Worm (Caenorhabditis elegans) whole organism, L1 larva: ENCODE results near the gene F49E12.7.

Experiments used
- C34B4.2 ChIP-seq: sonication (generic microtip); optimal IDR thresholded peaks from 2 replicates; lab custom pipeline; 2017; ENCODE audit warnings: mild to moderate bottlenecking, missing genetic modification characterization, missing compliant biosample characterization
- Y116A8C.19 ChIP-seq: sonication (generic microtip); optimal IDR thresholded peaks from 2 replicates; lab custom pipeline; 2016; ENCODE audit warnings: missing compliant biosample characterization, missing genetic modification characterization, borderline replicate concordance
- alr-1 ChIP-seq: fragments of 200-800 bp; sonication (Bioruptor generic); optimal IDR thresholded peaks from 2 replicates; lab custom pipeline; 2018; ENCODE audit warnings: borderline replicate concordance, mild to moderate bottlenecking, missing genetic modification characterization, missing compliant biosample characterization
- aly-2 ChIP-seq: fragments of 150-350 bp; optimal IDR thresholded peaks from 2 replicates; lab custom pipeline; 2014; ENCODE audit warnings: missing biosample characterization, missing genetic modification characterization
- ceh-88 ChIP-seq: fragments of 200-800 bp; sonication (Bioruptor generic); IDR thresholded peaks from 2 replicates; pipeline ENCODE4 v1.3.6; 2022; ENCODE audit warnings: missing genetic modification characterization, missing compliant biosample characterization
- ceh-90 ChIP-seq: sonication (generic microtip); optimal IDR thresholded peaks from 2 replicates; lab custom pipeline; 2016; ENCODE audit warnings: missing genetic modification characterization, missing compliant biosample characterization
- efl-1 ChIP-seq, 4 experiments: fragments of 150-350 bp; optimal IDR thresholded peaks in 3 of 4; peaks in 1 of 4; 1 replicate in 1 of 4; 2 replicates in 3 of 4; lab custom pipeline; 2014; ENCODE audit warnings: missing biosample characterization in 2 of 4, missing genetic modification characterization in 2 of 4, missing genetic modification reagents in 2 of 4
- egl-13 ChIP-seq: sonication (generic microtip); optimal IDR thresholded peaks from 2 replicates; lab custom pipeline; 2016; ENCODE audit warnings: missing genotype, missing genetic modification reagents, missing genetic modification characterization, missing compliant biosample characterization
- elt-2 ChIP-seq: sonication (generic microtip); optimal IDR thresholded peaks from 2 replicates; lab custom pipeline; 2016; ENCODE audit warnings: missing genetic modification characterization, mild to moderate bottlenecking, inconsistent platforms, missing compliant biosample characterization, missing genetic modification reagents
- fkh-10 ChIP-seq: sonication (generic microtip); optimal IDR thresholded peaks from 2 replicates; lab custom pipeline; 2017; ENCODE audit warnings: missing biosample characterization, missing genetic modification reagents, missing genetic modification characterization
- fos-1 ChIP-seq: fragments of 150-350 bp; optimal IDR thresholded peaks from 2 replicates; lab custom pipeline; 2014; ENCODE audit warnings: missing biosample characterization, missing genetic modification characterization
- grh-1 ChIP-seq: fragments of 200-800 bp; sonication (Bioruptor generic); IDR thresholded peaks from 2 replicates; pipeline ENCODE4 v1.3.6; 2022; ENCODE audit warnings: missing genetic modification reagents, missing genetic modification characterization, missing compliant biosample characterization
- isw-1 ChIP-seq: fragments of 200-800 bp; sonication (Bioruptor generic); IDR thresholded peaks from 2 replicates; pipeline ENCODE4 v1.3.6; 2022; ENCODE audit warnings: missing genetic modification characterization, missing compliant biosample characterization
- jun-1 ChIP-seq: fragments of 150-350 bp; optimal IDR thresholded peaks from 2 replicates; lab custom pipeline; 2014; ENCODE audit warnings: missing biosample characterization, missing genetic modification reagents, missing genetic modification characterization
- lin-14 ChIP-seq: fragments of 200-800 bp; sonication (Bioruptor generic); optimal IDR thresholded peaks from 2 replicates; lab custom pipeline; 2018; ENCODE audit warnings: mild to moderate bottlenecking, missing genetic modification characterization, moderate library complexity, missing compliant biosample characterization
- lin-15B ChIP-seq: fragments of 150-350 bp; sonication (generic microtip); optimal IDR thresholded peaks from 3 replicates; lab custom pipeline; 2014; ENCODE audit warnings: missing biosample characterization, missing genetic modification characterization
- lin-35 ChIP-seq, 2 experiments: fragments of 150-350 bp; optimal IDR thresholded peaks; 2 replicates each; lab custom pipeline; 2014; ENCODE audit warnings: missing biosample characterization in 2 of 2, missing genetic modification characterization in 2 of 2, missing genetic modification reagents in 2 of 2
- lsy-2 ChIP-seq, 2 experiments: fragments of 150-350 bp; optimal IDR thresholded peaks; 2 replicates each; lab custom pipeline; 2014; ENCODE audit warnings: missing biosample characterization in 2 of 2, missing genetic modification characterization in 2 of 2
- mab-9 ChIP-seq: fragments of 200-800 bp; sonication (Bioruptor generic); IDR thresholded peaks from 2 replicates; pipeline ENCODE4 v1.3.6; 2022; ENCODE audit warnings: missing genetic modification reagents, missing genetic modification characterization, missing compliant biosample characterization
- mdl-1 ChIP-seq, 2 experiments: fragments of 150-350 bp; optimal IDR thresholded peaks; 2 replicates each; lab custom pipeline; 2014 to 2017; ENCODE audit warnings: missing biosample characterization in 2 of 2, missing genetic modification characterization in 2 of 2, inconsistent platforms in 1 of 2
- mef-2 ChIP-seq: fragments of 150-350 bp; optimal IDR thresholded peaks from 2 replicates; lab custom pipeline; 2014; ENCODE audit warnings: missing biosample characterization, missing genetic modification characterization
- mep-1 ChIP-seq: fragments of 150-350 bp; optimal IDR thresholded peaks from 2 replicates; lab custom pipeline; 2014; ENCODE audit warnings: missing biosample characterization, missing genetic modification characterization
- nhr-19 ChIP-seq: fragments of 200-800 bp; sonication (Bioruptor generic); conservative IDR thresholded peaks from 2 replicates; pipeline ENCODE4 v1.3.6; 2022; ENCODE audit warnings: missing genetic modification characterization, missing compliant biosample characterization
- nhr-20 ChIP-seq: sonication (generic microtip); optimal IDR thresholded peaks from 2 replicates; lab custom pipeline; 2016; ENCODE audit warnings: mild to moderate bottlenecking, missing genetic modification characterization, missing compliant biosample characterization
- nhr-237 ChIP-seq: fragments of 150-350 bp; optimal IDR thresholded peaks from 2 replicates; lab custom pipeline; 2014; ENCODE audit warnings: missing biosample characterization, missing genetic modification characterization
- nhr-28 ChIP-seq: fragments of 150-350 bp; optimal IDR thresholded peaks from 2 replicates; lab custom pipeline; 2014; ENCODE audit warnings: missing biosample characterization, missing genetic modification characterization
- nhr-71 ChIP-seq: sonication (generic microtip); optimal IDR thresholded peaks from 2 replicates; lab custom pipeline; 2016; ENCODE audit warnings: mild to moderate bottlenecking, missing genetic modification characterization, moderate library complexity, missing compliant biosample characterization
- nhr-77 ChIP-seq: fragments of 150-350 bp; optimal IDR thresholded peaks from 2 replicates; lab custom pipeline; 2014; ENCODE audit warnings: missing biosample characterization, missing genetic modification characterization
- nhr-85 ChIP-seq: sonication (generic microtip); peaks from one replicate; lab custom pipeline; 2016; ENCODE audit warnings: missing genetic modification characterization, inconsistent platforms, missing compliant biosample characterization
- nhr-90 ChIP-seq: sonication (generic microtip); optimal IDR thresholded peaks from 2 replicates; lab custom pipeline; 2016; ENCODE audit warnings: mild to moderate bottlenecking, missing genetic modification characterization, missing compliant biosample characterization; ENCODE audit not compliant: poor library complexity
- pax-3 ChIP-seq: fragments of 200-800 bp; sonication (Bioruptor generic); optimal IDR thresholded peaks from 2 replicates; lab custom pipeline; 2018; ENCODE audit warnings: mild to moderate bottlenecking, missing genetic modification characterization, moderate library complexity, missing compliant biosample characterization
- pqm-1 ChIP-seq: sonication (generic microtip); optimal IDR thresholded peaks from 3 replicates; lab custom pipeline; 2017; ENCODE audit warnings: missing biosample characterization, missing genetic modification characterization
- skn-1 ChIP-seq: fragments of 150-350 bp; optimal IDR thresholded peaks from 2 replicates; lab custom pipeline; 2014; ENCODE audit warnings: missing biosample characterization, missing genetic modification characterization
- tbx-2 ChIP-seq: sonication (generic microtip); optimal IDR thresholded peaks from 2 replicates; lab custom pipeline; 2016; ENCODE audit warnings: missing genetic modification characterization, missing compliant biosample characterization
- tlp-1 ChIP-seq: fragments of 150-350 bp; optimal IDR thresholded peaks from 2 replicates; lab custom pipeline; 2014; ENCODE audit warnings: missing biosample characterization, missing genetic modification characterization
- unc-62 ChIP-seq: fragments of 150-350 bp; optimal IDR thresholded peaks from 2 replicates; lab custom pipeline; 2014; ENCODE audit warnings: missing biosample characterization, missing genetic modification reagents, missing genetic modification characterization
- ztf-11 ChIP-seq, 2 experiments: sonication (generic microtip); optimal IDR thresholded peaks; 2 replicates each; lab custom pipeline; 2016 to 2017; ENCODE audit warnings: missing genetic modification characterization in 2 of 2, missing biosample characterization in 1 of 2, missing compliant biosample characterization in 1 of 2

Gene F49E12.7

ce11 chrII:8390751-8391150 is 5.2 kb downstream of the F49E12.7 start, which contains the start of gene F49E12.10:
TSS of gene F49E12.10 (plus strand) at chrII:8391051.
- no peak for TF ChIP-seq unc-62 (GFP tag; lab: Kevin White, UChicago)

DNA sequence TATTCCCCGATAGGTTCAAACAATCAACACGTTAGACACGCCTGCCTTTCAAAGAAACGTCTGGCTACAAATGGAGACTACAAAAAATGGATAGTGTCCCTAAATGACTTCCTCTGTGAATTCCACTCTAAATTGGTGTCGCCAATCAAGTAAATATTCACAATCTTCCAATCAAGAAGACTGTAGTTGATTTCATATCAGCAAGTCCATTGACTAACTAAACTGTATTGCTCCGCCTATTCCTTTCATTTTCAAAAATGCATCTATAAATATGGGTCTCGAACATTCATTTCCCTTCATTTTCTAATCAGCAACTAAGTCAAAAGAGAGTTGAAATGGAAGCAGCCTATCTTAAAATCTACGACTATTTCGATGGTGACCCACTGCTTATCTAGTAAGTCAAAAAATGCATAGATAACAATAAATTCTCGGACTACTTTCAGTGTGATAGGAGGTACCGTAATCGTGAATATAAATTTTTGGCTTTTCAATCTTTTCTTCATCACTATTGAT is 7.9 kb downstream of the F49E12.7 start, which contains the start of gene drd-1:
Gene drd-1 (plus strand): TSS at position 51 of the 513 bp plus-strand sequence.
- TF ChIP-seq efl-1 (optimal IDR thresholded peaks at IDR 0.05; lab: Kevin White, UChicago) (no peak), efl-1 (GFP tag; optimal IDR thresholded peaks at IDR 0.05 in 1 of 2; lab: Kevin White, UChicago) (peak in 1 of 2 experiments; percentile 66), Y116A8C.19 (no peak), elt-2 (tag; lab: Kevin White, UChicago) (peak; percentile 97), aly-2 (tag; lab: Kevin White, UChicago) (no peak), mdl-1 (tag; optimal IDR thresholded peaks at IDR 0.05; lab: Kevin White, UChicago) (no peak), pqm-1 (peak; percentile 77), nhr-20 (peak; percentile 57), skn-1 (tag; lab: Kevin White, UChicago) (no peak), isw-1 (no peak), lin-14 (GFP tag; lab: Kevin White, UChicago) (peak; percentile 10), jun-1 (tag; lab: Kevin White, UChicago) (peak; percentile 31), tlp-1 (tag; lab: Kevin White, UChicago) (peak; percentile 11)

ce11 chrII:8386897-8387296 is 9.0 kb downstream of the F49E12.7 start:
- TF ChIP-seq C34B4.2 (tag; lab: Kevin White, UChicago) (no peak), pqm-1 (peak; percentile 13), elt-2 (tag; lab: Kevin White, UChicago) (peak; percentile 64), nhr-20 (peak; percentile 0)
- TF ChIP-seq, all 84 proteins: peak for 3

ce11 chrII:8385561-8385960 is 10.4 kb downstream of the F49E12.7 start:
- TF ChIP-seq elt-2 (tag; lab: Kevin White, UChicago) (peak; percentile 17), lsy-2 (tag; optimal IDR thresholded peaks at IDR 0.05; lab: Kevin White, UChicago) (peak in 1 of 2 experiments; percentile 23), lin-14 (GFP tag; lab: Kevin White, UChicago) (no peak)

ce11 chrII:8384344-8384743 is 11.6 kb downstream of the F49E12.7 start:
- TF ChIP-seq mef-2 (tag; lab: Kevin White, UChicago) (no peak), elt-2 (tag; lab: Kevin White, UChicago) (peak; percentile 62), nhr-20 (peak; percentile 33), fos-1 (tag; lab: Kevin White, UChicago) (no peak), pqm-1 (peak; percentile 67)

DNA sequence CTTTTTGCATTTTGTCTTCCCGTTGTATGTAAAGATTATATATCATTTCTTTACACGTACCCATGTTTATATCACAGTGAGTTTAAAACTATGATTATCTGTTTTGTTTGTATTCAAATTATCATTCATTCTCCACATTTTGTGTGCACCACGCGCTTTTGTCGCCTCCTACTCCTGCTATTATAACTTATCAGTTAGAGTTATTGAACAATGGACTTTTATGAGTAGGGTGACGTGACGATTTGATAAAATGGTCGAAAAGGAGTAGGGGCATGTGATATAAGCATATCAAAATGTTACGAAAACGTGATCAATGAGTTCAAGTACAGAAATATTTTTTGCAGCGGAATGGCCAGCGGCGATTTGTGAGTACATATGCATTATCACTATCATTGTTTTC is 13.1 kb downstream of the F49E12.7 start:
- TF ChIP-seq fkh-10 (GFP tag; lab: Kevin White, UChicago), result no peak
- no peak for TF ChIP-seq mab-9 (GFP tag; lab: Robert Waterston, UW)
- TF ChIP-seq nhr-90 (tag; lab: Kevin White, UChicago), result peak; percentile 59
- peak in 1 of 2 experiments; percentile 29 for TF ChIP-seq lsy-2 (tag; optimal IDR thresholded peaks at IDR 0.05; lab: Kevin White, UChicago)
- TF ChIP-seq lin-15B (tag; lab: Kevin White, UChicago), result no peak
- TF ChIP-seq ceh-88 (GFP tag; lab: Robert Waterston, UW), result no peak
- TF ChIP-seq egl-13 (tag; lab: Kevin White, UChicago), result peak; percentile 69
- TF ChIP-seq efl-1 (optimal IDR thresholded peaks at IDR 0.05; lab: Kevin White, UChicago), result no peak
- TF ChIP-seq efl-1 (GFP tag; optimal IDR thresholded peaks at IDR 0.05 in 1 of 2; lab: Kevin White, UChicago), result no peak
- TF ChIP-seq grh-1 (GFP tag; lab: Robert Waterston, UW), result no peak
- peak; percentile 74 for TF ChIP-seq jun-1 (tag; lab: Kevin White, UChicago)
- peak; percentile 78 for TF ChIP-seq nhr-20
- TF ChIP-seq tlp-1 (tag; lab: Kevin White, UChicago), result peak; percentile 2
- TF ChIP-seq pqm-1, result peak; percentile 79
- TF ChIP-seq skn-1 (tag; lab: Kevin White, UChicago), result no peak
- TF ChIP-seq elt-2 (tag; lab: Kevin White, UChicago), result peak; percentile 99
- TF ChIP-seq ztf-11 (tag; optimal IDR thresholded peaks at IDR 0.05; lab: Kevin White, UChicago), result no peak
- TF ChIP-seq C34B4.2 (tag; lab: Kevin White, UChicago), result no peak
- TF ChIP-seq nhr-71 (tag; lab: Kevin White, UChicago), result peak; percentile 68
- TF ChIP-seq alr-1 (tag; lab: Kevin White, UChicago), result no peak
- no peak for TF ChIP-seq ceh-90 (tag; lab: Kevin White, UChicago)
- TF ChIP-seq nhr-85, result no peak
- TF ChIP-seq mep-1 (tag; lab: Kevin White, UChicago), result no peak
- TF ChIP-seq mdl-1 (tag; optimal IDR thresholded peaks at IDR 0.05; lab: Kevin White, UChicago), result peak in 1 of 2 experiments; percentile 35
- peak; percentile 38 for TF ChIP-seq nhr-19 (GFP tag; lab: Robert Waterston, UW)
- TF ChIP-seq tbx-2, result no peak
- peak; percentile 2 for TF ChIP-seq pax-3 (tag; lab: Kevin White, UChicago)
- no peak for TF ChIP-seq nhr-237
- no peak for TF ChIP-seq nhr-28
- no peak for TF ChIP-seq nhr-77
- TF ChIP-seq lin-35 (GFP tag; optimal IDR thresholded peaks at IDR 0.05; lab: Kevin White, UChicago), result peak in 1 of 2 experiments; percentile 61
- peak; percentile 33 for TF ChIP-seq lin-14 (GFP tag; lab: Kevin White, UChicago)
